Fruit fly (Drosophila melanogaster) whole organism, prepupa: ENCODE data around the gene TP53INP.

ENCODE experiments used
- Blimp-1 ChIP-seq: fragments of 200-800 bp; sonication (Bioruptor generic); optimal IDR thresholded peaks from 3 replicates; lab custom pipeline; 2017; ENCODE audit warnings: missing biosample characterization, missing genetic modification characterization, mild to moderate bottlenecking, moderate library complexity, missing genetic modification reagents
- CG10631 ChIP-seq: fragments of 200-800 bp; sonication (Bioruptor generic); optimal IDR thresholded peaks from 2 replicates; lab custom pipeline; 2016; ENCODE audit warnings: missing biosample characterization, missing genetic modification characterization
- CG10669 ChIP-seq: fragments of 200-800 bp; sonication (Bioruptor generic); optimal IDR thresholded peaks from 3 replicates; lab custom pipeline; 2018; ENCODE audit warnings: missing biosample characterization, mild to moderate bottlenecking, missing genetic modification characterization, moderate library complexity
- CG11294 ChIP-seq: fragments of 200-800 bp; sonication (Bioruptor generic); IDR thresholded peaks from 2 replicates; pipeline ENCODE4 v1.3.6; 2022; ENCODE audit warnings: missing biosample characterization, missing genetic modification characterization
- CG11902 ChIP-seq: fragments of 200-800 bp; sonication (Bioruptor generic); optimal IDR thresholded peaks from 3 replicates; lab custom pipeline; 2016; ENCODE audit warnings: missing biosample characterization, missing genetic modification characterization
- CG15336 ChIP-seq: fragments of 200-800 bp; sonication (Bioruptor generic); IDR thresholded peaks from 2 replicates; pipeline ENCODE4 v1.3.6; 2022; ENCODE audit warnings: missing biosample characterization, missing genetic modification characterization
- CG16779 ChIP-seq: fragments of 200-800 bp; sonication (Bioruptor generic); optimal IDR thresholded peaks from 3 replicates; lab custom pipeline; 2017; ENCODE audit warnings: missing biosample characterization, mild to moderate bottlenecking, missing genetic modification characterization
- CG3032 ChIP-seq: fragments of 200-800 bp; optimal IDR thresholded peaks from 2 replicates; lab custom pipeline; 2019; ENCODE audit warnings: missing biosample characterization, mild to moderate bottlenecking, missing genetic modification characterization, moderate library complexity
- CG31627 ChIP-seq: fragments of 200-800 bp; sonication (Bioruptor generic); optimal IDR thresholded peaks from 3 replicates; lab custom pipeline; 2016; ENCODE audit warnings: missing biosample characterization, missing genetic modification characterization
- CG32006 ChIP-seq: fragments of 200-800 bp; sonication (Bioruptor generic); optimal IDR thresholded peaks from 3 replicates; lab custom pipeline; 2017; ENCODE audit warnings: missing biosample characterization, mild to moderate bottlenecking, missing genetic modification characterization
- CG3919 ChIP-seq: fragments of 200-800 bp; sonication (Bioruptor generic); optimal IDR thresholded peaks from 3 replicates; lab custom pipeline; 2016; ENCODE audit warnings: missing biosample characterization, missing genetic modification characterization
- CG4318 ChIP-seq: fragments of 200-800 bp; sonication (Bioruptor generic); optimal IDR thresholded peaks from 3 replicates; lab custom pipeline; 2017; ENCODE audit warnings: missing biosample characterization, mild to moderate bottlenecking, missing genetic modification characterization
- CG6163 ChIP-seq: fragments of 200-800 bp; sonication (Bioruptor generic); IDR thresholded peaks from 3 replicates; pipeline ENCODE4 v1.3.6; 2022; ENCODE audit warnings: missing biosample characterization, missing genetic modification characterization
- CG6792 ChIP-seq: fragments of 200-800 bp; sonication (Bioruptor generic); optimal IDR thresholded peaks from 3 replicates; lab custom pipeline; 2016; ENCODE audit warnings: missing biosample characterization, missing genetic modification characterization
- CG8119 ChIP-seq: fragments of 200-800 bp; sonication (Bioruptor generic); IDR thresholded peaks from 3 replicates; pipeline ENCODE4 v1.3.6; 2022; ENCODE audit warnings: missing biosample characterization, missing genetic modification characterization
- CG8632 ChIP-seq: fragments of 200-800 bp; sonication (Bioruptor generic); optimal IDR thresholded peaks from 3 replicates; lab custom pipeline; 2016; ENCODE audit warnings: missing biosample characterization, missing genetic modification characterization
- CG9139 ChIP-seq: fragments of 200-800 bp; sonication (Bioruptor generic); optimal IDR thresholded peaks from 3 replicates; lab custom pipeline; 2017; ENCODE audit warnings: missing biosample characterization, mild to moderate bottlenecking, missing genetic modification characterization
- Eip75B ChIP-seq: fragments of 200-800 bp; sonication (Bioruptor generic); optimal IDR thresholded peaks from 3 replicates; lab custom pipeline; 2016; ENCODE audit warnings: missing biosample characterization, missing genetic modification characterization
- Eip78C ChIP-seq: fragments of 200-800 bp; sonication (Bioruptor generic); peaks from one replicate; lab custom pipeline; 2016; ENCODE audit warnings: missing biosample characterization, missing genetic modification characterization
- Ets21C ChIP-seq: fragments of 200-800 bp; sonication (Bioruptor generic); optimal IDR thresholded peaks from 3 replicates; lab custom pipeline; 2016; ENCODE audit warnings: missing biosample characterization, missing genetic modification characterization
- Ets96B ChIP-seq: fragments of 200-800 bp; optimal IDR thresholded peaks from 2 replicates; lab custom pipeline; 2019; ENCODE audit warnings: missing biosample characterization, mild to moderate bottlenecking, missing genetic modification characterization, moderate library complexity
- Gug ChIP-seq: fragments of 200-800 bp; sonication (Bioruptor generic); IDR thresholded peaks from 2 replicates; pipeline ENCODE4 v1.3.6; 2022; ENCODE audit warnings: missing biosample characterization, missing genetic modification characterization
- Hr39 ChIP-seq: fragments of 200-800 bp; sonication (Bioruptor generic); optimal IDR thresholded peaks from 2 replicates; lab custom pipeline; 2016; ENCODE audit warnings: missing biosample characterization, missing genetic modification characterization
- Hr4 ChIP-seq: fragments of 200-800 bp; sonication (Bioruptor generic); optimal IDR thresholded peaks from 3 replicates; lab custom pipeline; 2016; ENCODE audit warnings: missing biosample characterization, missing genetic modification characterization
- Lpt ChIP-seq: fragments of 200-800 bp; sonication (Bioruptor generic); optimal IDR thresholded peaks from 3 replicates; lab custom pipeline; 2016; ENCODE audit warnings: missing biosample characterization, missing genetic modification characterization
- Met ChIP-seq: fragments of 200-800 bp; sonication (Bioruptor generic); optimal IDR thresholded peaks from 3 replicates; lab custom pipeline; 2016; ENCODE audit warnings: missing biosample characterization, missing genetic modification characterization
- OdsH ChIP-seq: fragments of 200-800 bp; sonication (Bioruptor generic); optimal IDR thresholded peaks from 3 replicates; lab custom pipeline; 2016; ENCODE audit warnings: missing biosample characterization, missing genetic modification characterization
- Sox102F ChIP-seq: fragments of 200-800 bp; sonication (Bioruptor generic); optimal IDR thresholded peaks from 2 replicates; lab custom pipeline; 2016; ENCODE audit warnings: missing biosample characterization, mild to moderate bottlenecking, missing genetic modification characterization
- Sox14 ChIP-seq: fragments of 200-800 bp; sonication (Bioruptor generic); optimal IDR thresholded peaks from 3 replicates; lab custom pipeline; 2016; ENCODE audit warnings: missing biosample characterization, missing genetic modification characterization
- Sox15 ChIP-seq: fragments of 200-800 bp; sonication (Bioruptor generic); optimal IDR thresholded peaks from 3 replicates; lab custom pipeline; 2016; ENCODE audit warnings: missing biosample characterization, missing genetic modification characterization
- achi ChIP-seq: fragments of 200-800 bp; sonication (Bioruptor generic); optimal IDR thresholded peaks from 3 replicates; lab custom pipeline; 2016; ENCODE audit warnings: missing biosample characterization, missing genetic modification characterization
- acj6 ChIP-seq: fragments of 200-800 bp; sonication (Bioruptor generic); optimal IDR thresholded peaks from 3 replicates; lab custom pipeline; 2016; ENCODE audit warnings: missing biosample characterization, missing genetic modification characterization
- cyc ChIP-seq: fragments of 200-800 bp; sonication (Bioruptor generic); optimal IDR thresholded peaks from 3 replicates; lab custom pipeline; 2016; ENCODE audit warnings: missing biosample characterization, missing genetic modification characterization
- dsx ChIP-seq: fragments of 200-800 bp; optimal IDR thresholded peaks from 3 replicates; lab custom pipeline; 2019; ENCODE audit warnings: missing biosample characterization, mild to moderate bottlenecking, missing genetic modification characterization, moderate library complexity; ENCODE audit not compliant: poor library complexity, severe bottlenecking
- eg ChIP-seq: fragments of 200-800 bp; sonication (Bioruptor generic); IDR thresholded peaks from 3 replicates; pipeline ENCODE4 v1.3.6; 2022; ENCODE audit warnings: missing biosample characterization, missing genetic modification characterization
- esn ChIP-seq: fragments of 200-800 bp; sonication (Bioruptor generic); optimal IDR thresholded peaks from 2 replicates; lab custom pipeline; 2016; ENCODE audit warnings: missing biosample characterization, mild to moderate bottlenecking, missing genetic modification characterization, moderate library complexity
- fd85E ChIP-seq: fragments of 200-800 bp; sonication (Bioruptor generic); optimal IDR thresholded peaks from 3 replicates; lab custom pipeline; 2016; ENCODE audit warnings: missing biosample characterization, missing genetic modification characterization
- net ChIP-seq: fragments of 200-800 bp; sonication (Bioruptor generic); optimal IDR thresholded peaks from 3 replicates; lab custom pipeline; 2016; ENCODE audit warnings: missing biosample characterization, missing genetic modification characterization
- pdm3 ChIP-seq: fragments of 200-800 bp; sonication (Bioruptor generic); optimal IDR thresholded peaks from 3 replicates; lab custom pipeline; 2016; ENCODE audit warnings: missing biosample characterization, missing genetic modification characterization
- salr ChIP-seq, 2 experiments: fragments of 200-800 bp; sonication (Bioruptor generic); optimal IDR thresholded peaks; 3 replicates each; lab custom pipeline; 2016 to 2018; ENCODE audit warnings: missing biosample characterization in 2 of 2, missing genetic modification characterization in 2 of 2, mild to moderate bottlenecking in 1 of 2
- ss ChIP-seq, 2 experiments: fragments of 200-800 bp; sonication (Bioruptor generic); optimal IDR thresholded peaks; 2 replicates in 1 of 2; 3 replicates in 1 of 2; lab custom pipeline; 2017 to 2018; ENCODE audit warnings: mild to moderate bottlenecking in 2 of 2, missing biosample characterization in 2 of 2, missing genetic modification characterization in 2 of 2, moderate library complexity in 1 of 2
- svp ChIP-seq: fragments of 200-800 bp; sonication (Bioruptor generic); peaks from one replicate; lab custom pipeline; 2016; ENCODE audit warnings: missing biosample characterization, missing genetic modification characterization

TP53INP gene

DNA sequence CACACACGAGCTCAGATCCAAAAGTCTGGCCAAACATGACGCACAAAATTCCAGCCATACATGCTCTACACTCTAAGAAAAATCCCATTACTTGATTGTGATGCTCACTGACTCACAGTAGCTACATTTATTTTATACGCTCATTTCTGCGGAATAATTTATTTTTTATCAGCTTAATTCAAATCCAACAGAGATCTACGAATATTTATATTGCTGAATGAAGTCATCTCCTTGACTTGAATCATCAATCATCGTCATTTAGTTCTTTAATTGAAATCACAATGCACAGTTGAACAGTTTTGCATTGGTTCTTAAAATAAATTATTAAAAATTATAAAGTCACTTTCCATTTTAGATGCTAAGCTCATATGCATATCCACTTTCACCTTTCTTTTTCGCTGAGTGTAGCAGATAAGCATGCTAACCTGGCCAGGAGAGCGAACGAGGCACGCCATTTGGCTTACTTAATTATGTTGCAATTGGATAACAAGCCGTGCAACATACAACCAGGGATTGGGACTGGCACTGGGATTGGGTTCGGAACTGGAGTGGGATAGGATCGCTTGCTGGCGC, 11.2 kb upstream of the TP53INP start (continued):
- TF ChIP-seq Hr4 (GFP tag; lab: Kevin White, UChicago) (peak; percentile 59), Blimp-1 (peak; percentile 40), CG32006 (GFP tag; lab: Kevin White, UChicago) (peak; percentile 78), CG8119 (GFP tag; lab: Robert Waterston, UW) (peak; percentile 39; the same call in 1 of the 3 replicates), CG6792 (GFP tag; lab: Kevin White, UChicago) (peak; percentile 19), CG3032 (tag; lab: Kevin White, UChicago) (peak; percentile 24), Sox102F (peak; percentile 57), OdsH (peak; percentile 56), eg (GFP tag; lab: Robert Waterston, UW) (peak; percentile 31; the same call in 1 of the 3 replicates), dsx (GFP tag; lab: Kevin White, UChicago) (no peak), Sox15 (GFP tag; lab: Kevin White, UChicago) (peak; percentile 34), cyc (GFP tag; lab: Kevin White, UChicago) (peak; percentile 47)

DNA sequence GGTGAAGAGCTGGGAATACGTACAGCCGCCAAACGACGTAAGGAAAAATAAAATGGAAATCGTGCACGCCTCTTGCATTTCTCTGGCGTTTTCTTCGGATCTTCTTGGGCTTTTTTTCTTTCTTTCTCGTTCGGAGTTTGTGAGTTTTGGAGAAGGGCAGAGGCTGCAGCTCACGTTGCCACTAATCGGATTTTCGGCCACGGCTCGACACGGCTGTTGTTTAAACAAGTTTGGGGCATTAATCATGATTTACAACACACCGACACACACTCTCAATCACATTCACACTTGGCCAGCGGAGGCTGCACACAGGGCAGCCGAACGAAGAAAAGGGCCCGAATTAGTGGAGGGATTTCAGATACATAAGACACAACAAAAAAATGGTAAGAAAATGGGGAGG, 10.4 kb upstream of the TP53INP start:
- TF ChIP-seq esn (GFP tag; lab: Kevin White, UChicago), result no peak
- no peak for TF ChIP-seq CG11902 (GFP tag; lab: Kevin White, UChicago)
- no peak for TF ChIP-seq svp (GFP tag; lab: Kevin White, UChicago)
- TF ChIP-seq net, result no peak
- TF ChIP-seq cyc (GFP tag; lab: Kevin White, UChicago), result no peak
- TF ChIP-seq fd85E (GFP tag; lab: Kevin White, UChicago), result no peak
- no peak for TF ChIP-seq CG32006 (GFP tag; lab: Kevin White, UChicago)
- TF ChIP-seq, all 60 proteins: peak for 0

DNA sequence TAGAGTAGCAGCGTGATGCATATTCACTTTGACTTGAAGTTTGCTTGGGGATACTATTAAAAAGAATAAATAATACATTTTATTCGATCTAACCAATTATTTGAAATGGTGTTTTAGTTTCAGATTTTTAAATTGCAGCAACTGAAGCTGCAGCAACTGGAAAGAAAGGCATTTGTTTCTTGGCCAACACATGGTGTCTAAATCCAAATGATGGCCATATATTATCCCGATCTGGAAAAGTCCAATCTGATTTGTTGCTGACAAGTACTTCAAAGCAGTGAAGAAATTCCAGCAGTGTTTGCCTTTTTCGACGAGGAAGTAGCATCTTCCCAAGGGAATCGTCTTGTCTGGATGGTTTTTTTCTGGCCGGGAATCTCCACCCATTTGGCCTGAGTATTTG, 9.6 kb upstream of the TP53INP start:
- TF ChIP-seq CG11294 (GFP tag; lab: Robert Waterston, UW) (no peak), CG9139 (GFP tag; lab: Kevin White, UChicago) (no peak), salr (GFP tag; optimal IDR thresholded peaks at IDR 0.05; lab: Kevin White, UChicago) (peak in 1 of 2 experiments; percentile 49), CG32006 (GFP tag; lab: Kevin White, UChicago) (peak; percentile 53), Eip78C (peak; percentile 10), Ets96B (tag; lab: Kevin White, UChicago) (no peak), eg (GFP tag; lab: Robert Waterston, UW) (0 out of 3 replicates have a peak, but pooled peaks have one; percentile 6)

DNA sequence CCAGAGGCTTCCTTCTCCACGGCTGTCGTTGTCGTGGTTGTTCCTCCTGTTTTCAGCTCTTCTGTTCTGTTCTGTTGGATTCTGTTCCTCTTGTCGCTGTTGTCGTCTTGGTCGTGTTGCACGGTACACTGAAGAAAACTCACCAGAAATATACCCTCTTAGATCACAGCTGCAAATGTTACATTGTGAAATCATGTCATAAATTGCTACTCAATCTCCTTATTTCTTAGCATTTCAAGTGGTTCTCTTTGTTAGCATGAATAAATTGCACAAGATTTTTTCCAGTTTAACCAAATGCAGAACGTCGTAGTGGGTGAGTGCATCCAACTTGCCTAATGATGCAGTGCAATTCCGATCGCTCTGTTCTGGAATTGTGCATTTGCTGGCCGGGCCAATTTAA, 8.9 kb upstream of the TP53INP start:
- peak; percentile 43 for TF ChIP-seq CG3919 (GFP tag; lab: Kevin White, UChicago)
- peak; percentile 8 for TF ChIP-seq CG4318 (GFP tag; lab: Kevin White, UChicago)
- TF ChIP-seq ss (GFP tag; optimal IDR thresholded peaks at IDR 0.05; lab: Kevin White, UChicago), result no peak
- peak; percentile 46 for TF ChIP-seq Sox14 (GFP tag; lab: Kevin White, UChicago)
- peak; percentile 36 for TF ChIP-seq Met (GFP tag; lab: Kevin White, UChicago)
- peak; percentile 70 for TF ChIP-seq CG32006 (GFP tag; lab: Kevin White, UChicago)
- TF ChIP-seq CG8632, result peak; percentile 12
- TF ChIP-seq Lpt, result peak; percentile 35
- no peak for TF ChIP-seq CG6792 (GFP tag; lab: Kevin White, UChicago)
- peak; percentile 1 for TF ChIP-seq esn (GFP tag; lab: Kevin White, UChicago)
- TF ChIP-seq CG15336 (GFP tag; lab: Robert Waterston, UW), result peak; percentile 40; the same call in 1 of the 2 replicates
- peak; percentile 32 for TF ChIP-seq net
- TF ChIP-seq Sox102F, result peak; percentile 6
- TF ChIP-seq Hr4 (GFP tag; lab: Kevin White, UChicago), result peak; percentile 41
- no peak for TF ChIP-seq Ets21C (GFP tag; lab: Kevin White, UChicago)
- TF ChIP-seq pdm3, result peak; percentile 34
- no peak for TF ChIP-seq CG11902 (GFP tag; lab: Kevin White, UChicago)
- TF ChIP-seq CG31627 (GFP tag; lab: Kevin White, UChicago), result peak; percentile 28
- peak; percentile 37; the same call in 1 of the 2 replicates for TF ChIP-seq Gug
- TF ChIP-seq Hr39, result peak; percentile 29
- no peak for TF ChIP-seq CG10669 (GFP tag; lab: Kevin White, UChicago)
- TF ChIP-seq CG6163 (GFP tag; lab: Robert Waterston, UW), result peak; percentile 77; the same call in 2 of the 3 replicates
- TF ChIP-seq CG3032 (tag; lab: Kevin White, UChicago), result no peak
- peak in 1 of 2 experiments; percentile 59 for TF ChIP-seq salr (GFP tag; optimal IDR thresholded peaks at IDR 0.05; lab: Kevin White, UChicago)
- TF ChIP-seq Eip78C, result peak; percentile 80
- no peak for TF ChIP-seq CG9139 (GFP tag; lab: Kevin White, UChicago)
- TF ChIP-seq svp (GFP tag; lab: Kevin White, UChicago), result peak; percentile 51
- peak; percentile 50 for TF ChIP-seq OdsH
- TF ChIP-seq CG16779 (tag; lab: Kevin White, UChicago), result peak; percentile 35
- peak; percentile 58 for TF ChIP-seq achi (GFP tag; lab: Kevin White, UChicago)
- TF ChIP-seq CG10631, result peak; percentile 58
- peak; percentile 31 for TF ChIP-seq Eip75B
- peak; percentile 28 for TF ChIP-seq acj6
